Worm (Caenorhabditis elegans) whole organism, L1 larva: ENCODE data around the gene F07H5.13.

Experiments
- ama-1 ChIP-seq: fragments of 150-350 bp; optimal IDR thresholded peaks from 2 replicates; lab custom pipeline; 2014
- fkh-4 ChIP-seq: sonication (generic microtip); optimal IDR thresholded peaks from 2 replicates; lab custom pipeline; 2016; ENCODE audit warnings: missing compliant biosample characterization, missing genetic modification characterization, borderline replicate concordance
- lin-35 ChIP-seq, 2 experiments: fragments of 150-350 bp; optimal IDR thresholded peaks; 2 replicates each; lab custom pipeline; 2014; ENCODE audit warnings: missing biosample characterization in 2 of 2, missing genetic modification characterization in 2 of 2, missing genetic modification reagents in 2 of 2
- unc-62 ChIP-seq: fragments of 150-350 bp; optimal IDR thresholded peaks from 2 replicates; lab custom pipeline; 2014; ENCODE audit warnings: missing biosample characterization, missing genetic modification reagents, missing genetic modification characterization
- zag-1 ChIP-seq: fragments of 150-350 bp; optimal IDR thresholded peaks from 2 replicates; lab custom pipeline; 2014; ENCODE audit warnings: missing biosample characterization, missing genetic modification characterization

DNA sequence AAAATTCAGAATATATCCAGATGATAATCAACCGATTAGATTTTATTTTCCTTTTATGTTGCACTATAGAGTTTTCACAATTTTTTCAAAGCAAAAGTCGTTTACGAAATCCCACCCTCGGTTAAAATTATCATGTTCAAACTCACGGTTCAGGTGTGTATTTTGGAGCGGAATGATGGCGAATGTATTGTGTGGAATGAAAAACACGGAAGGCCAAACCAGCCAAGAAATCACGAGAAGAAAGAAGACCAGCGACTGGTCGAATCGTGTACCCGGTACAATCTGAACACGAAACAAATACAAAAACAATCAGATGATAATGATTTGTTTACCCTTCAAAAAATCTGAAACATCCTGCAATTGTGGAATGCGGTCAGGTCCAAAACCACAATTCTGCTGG is 27.0 kb upstream of the F07H5.13 start:
- no peak for TF ChIP-seq ama-1 (lab: Kevin White, UChicago)
- no peak for TF ChIP-seq lin-35 (GFP tag; optimal IDR thresholded peaks at IDR 0.05; lab: Kevin White, UChicago)
- TF ChIP-seq unc-62 (GFP tag; lab: Kevin White, UChicago): no peak
- no peak for TF ChIP-seq zag-1
- TF ChIP-seq fkh-4: no peak
